Fruit fly (Drosophila melanogaster): ENCODE measurements around the gene CG14074.

The CG14074 gene

DNA sequence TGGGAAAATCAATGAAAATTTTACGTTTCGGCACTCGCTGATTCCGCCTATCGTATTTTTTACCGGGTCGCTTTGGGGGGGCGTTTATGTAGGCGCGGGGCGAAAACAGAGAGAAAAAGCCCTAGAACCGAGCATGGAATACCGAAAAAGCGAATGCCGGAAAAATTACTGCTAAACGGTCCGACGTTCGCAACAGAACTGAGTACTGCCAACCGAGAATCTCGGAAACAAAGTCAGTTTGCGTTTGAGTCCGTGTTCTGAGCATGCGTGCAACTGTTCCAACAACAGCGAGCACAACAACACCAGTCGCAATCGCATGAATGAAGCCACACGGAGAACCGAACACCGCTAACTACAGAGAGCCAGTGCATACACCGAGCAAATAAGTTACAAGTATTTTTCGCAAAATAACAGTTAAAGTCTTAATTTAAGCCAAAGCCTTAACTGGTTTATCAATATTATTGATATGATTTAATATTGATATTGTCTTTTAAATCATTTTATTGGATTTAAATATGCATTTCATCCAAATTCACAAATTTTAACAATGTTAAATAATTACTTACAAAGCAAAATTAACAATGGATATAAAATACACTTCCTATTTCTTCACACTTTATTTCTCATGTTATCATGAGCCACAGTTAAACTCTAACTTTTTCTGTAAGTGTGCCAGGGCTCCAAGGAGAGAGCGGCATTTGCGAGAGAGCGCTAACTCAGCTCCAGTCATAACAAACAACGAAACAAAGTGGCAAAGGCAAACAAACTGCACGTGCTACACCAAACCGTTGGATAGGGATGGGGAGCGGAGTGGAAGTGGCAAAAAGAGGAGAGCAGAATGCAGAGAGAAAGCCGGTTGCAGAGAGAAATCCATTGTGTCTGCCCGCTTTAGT is 24.5 kb downstream of the CG14074 start, which contains the start of gene CG3961 (continued):
- peak; percentile 56 for TF ChIP-seq pros (GFP tag; optimal IDR thresholded peaks at IDR 0.05)
- peak; percentile 76 for TF ChIP-seq CG12236 (GFP tag; optimal IDR thresholded peaks at IDR 0.05)
- TF ChIP-seq CG1024 (GFP tag; IDR thresholded peaks at IDR 0.05) = peak; percentile 79
- TF ChIP-seq Hmr (GFP tag; optimal IDR thresholded peaks at IDR 0.05) = peak; percentile 98
- TF ChIP-seq Camta (GFP tag; optimal IDR thresholded peaks at IDR 0.05) = peak; percentile 90
- TF ChIP-seq cg (GFP tag; optimal IDR thresholded peaks at IDR 0.05) = no peak
- peak; percentile 88 for TF ChIP-seq CG14014 (GFP tag; IDR thresholded peaks at IDR 0.05)
- peak; percentile 91 for TF ChIP-seq slou (GFP tag; optimal IDR thresholded peaks at IDR 0.05)
- TF ChIP-seq kah (GFP tag; optimal IDR thresholded peaks at IDR 0.05) = peak; percentile 94
- peak; percentile 95 for TF ChIP-seq HLH3B (GFP tag; IDR thresholded peaks at IDR 0.05)
- peak; percentile 94 for TF ChIP-seq vvl (GFP tag; IDR thresholded peaks at IDR 0.05)
- TF ChIP-seq CG8089 (GFP tag; optimal IDR thresholded peaks at IDR 0.05) = peak; percentile 83
- peak; percentile 49 for TF ChIP-seq dati (GFP tag; IDR thresholded peaks at IDR 0.05)
- TF ChIP-seq CG9437 (GFP tag; optimal IDR thresholded peaks at IDR 0.05) = peak; percentile 97
- TF ChIP-seq CkIIα-i1 (GFP tag; IDR thresholded peaks at IDR 0.05) = no peak
- peak; percentile 34 for TF ChIP-seq en (GFP tag; optimal IDR thresholded peaks at IDR 0.05)
- TF ChIP-seq nerfin-2 (GFP tag; IDR thresholded peaks at IDR 0.05; ENCODE audit: partially characterized antibody) = 0 out of 2 replicates have a peak, but pooled peaks have one; percentile 16
- no peak; the same call in 1 of the 2 replicates for TF ChIP-seq CG6272 (GFP tag; IDR thresholded peaks at IDR 0.05)
- TF ChIP-seq CG7839 (tag; optimal IDR thresholded peaks at IDR 0.05) = peak; percentile 99
- no peak for TF ChIP-seq Dref (GFP tag; IDR thresholded peaks at IDR 0.05)
- TF ChIP-seq Doc3 (GFP tag; IDR thresholded peaks at IDR 0.05; ENCODE audit: partially characterized antibody) = no peak
- TF ChIP-seq jumu (GFP tag; optimal IDR thresholded peaks at IDR 0.05) = peak; percentile 75
- TF ChIP-seq tio (GFP tag; optimal IDR thresholded peaks at IDR 0.05) = peak; percentile 99
- TF ChIP-seq wor (GFP tag; IDR thresholded peaks at IDR 0.05) = peak; percentile 95
- peak; percentile 91 for TF ChIP-seq scrt (GFP tag; optimal IDR thresholded peaks at IDR 0.05)
- peak; percentile 51; the same call in 1 of the 2 replicates for TF ChIP-seq Taf1 (GFP tag; IDR thresholded peaks at IDR 0.05)
- peak; percentile 97 for TF ChIP-seq nom (GFP tag; optimal IDR thresholded peaks at IDR 0.05)
- peak; percentile 96 for TF ChIP-seq CG6813 (GFP tag; optimal IDR thresholded peaks at IDR 0.05)
- no peak for TF ChIP-seq prd (optimal IDR thresholded peaks at IDR 0.05)
- peak; percentile 94 for TF ChIP-seq prd (GFP tag; IDR thresholded peaks at IDR 0.05)
- no peak for TF ChIP-seq hbn (GFP tag; IDR thresholded peaks at IDR 0.05; ENCODE audit: partially characterized antibody)
- TF ChIP-seq CG15011 (GFP tag; optimal IDR thresholded peaks at IDR 0.05) = peak; percentile 97
- TF ChIP-seq fd64A (GFP tag; optimal IDR thresholded peaks at IDR 0.05) = peak; percentile 90
- TF ChIP-seq CG1792 (GFP tag; optimal IDR thresholded peaks at IDR 0.05) = peak; percentile 63
- TF ChIP-seq CoRest (tag; optimal IDR thresholded peaks at IDR 0.05) = peak; percentile 99
- TF ChIP-seq dm (GFP tag; optimal IDR thresholded peaks at IDR 0.05) = peak; percentile 85
- peak; percentile 85 to 94 for TF ChIP-seq chif (GFP tag; optimal IDR thresholded peaks at IDR 0.05)
- peak; percentile 92 for TF ChIP-seq jing (GFP tag; optimal IDR thresholded peaks at IDR 0.05)
- peak; percentile 86 for TF ChIP-seq ems (GFP tag; optimal IDR thresholded peaks at IDR 0.05)
- TF ChIP-seq wdn (GFP tag; IDR thresholded peaks at IDR 0.05) = peak; percentile 80
- peak; percentile 95 for TF ChIP-seq CG12219 (GFP tag; optimal IDR thresholded peaks at IDR 0.05)
- TF ChIP-seq CG15696 (tag; optimal IDR thresholded peaks at IDR 0.05) = peak; percentile 94
- peak; percentile 3 for TF ChIP-seq HmgD (GFP tag; optimal IDR thresholded peaks at IDR 0.05)
- TF ChIP-seq CG11398 (GFP tag; optimal IDR thresholded peaks at IDR 0.05) = peak; percentile 73
- peak; percentile 66 for TF ChIP-seq Jarid2 (GFP tag; optimal IDR thresholded peaks at IDR 0.05)
- TF ChIP-seq toy (GFP tag; IDR thresholded peaks at IDR 0.05) = peak; percentile 69; the same call in 1 of the 2 replicates
- TF ChIP-seq tna (GFP tag; IDR thresholded peaks at IDR 0.05; ENCODE audit: partially characterized antibody) = no peak
- TF ChIP-seq ftz-f1 (GFP tag; optimal IDR thresholded peaks at IDR 0.05) = no peak
